Fruit fly (Drosophila melanogaster) whole organism, embryonic: ENCODE measurements around the gene Acp65Aa.
A peak's percentile ranks its signal among the peaks of the same experiment; 100 is the strongest.

Experiments used
- Ada2b ChIP-seq: fragments of 200-800 bp; sonication (Bioruptor generic); IDR thresholded peaks from 2 replicates; pipeline ENCODE4 v1.3.6; 2022; ENCODE audit warnings: missing biosample characterization, missing genetic modification characterization
- Aef1 ChIP-seq: fragments of 200-800 bp; sonication (Bioruptor generic); IDR thresholded peaks from 3 replicates; pipeline ENCODE4 v1.3.6; 2022; ENCODE audit warnings: missing biosample characterization, missing genetic modification characterization
- B-H1 ChIP-seq: fragments of 200-800 bp; sonication (Bioruptor generic); IDR thresholded peaks from 3 replicates; pipeline ENCODE4 v1.3.6; 2022; ENCODE audit warnings: missing biosample characterization, missing genetic modification characterization
- CG10543 ChIP-seq: fragments of 200-800 bp; sonication (Bioruptor generic); optimal IDR thresholded peaks from 3 replicates; lab custom pipeline; 2017; ENCODE audit warnings: missing biosample characterization, mild to moderate bottlenecking, missing genetic modification characterization, moderate library complexity
- CG11723 ChIP-seq: fragments of 200-800 bp; sonication (Bioruptor generic); optimal IDR thresholded peaks from 2 replicates; lab custom pipeline; 2017; ENCODE audit warnings: missing biosample characterization, mild to moderate bottlenecking, missing genetic modification characterization
- CG13894 ChIP-seq: fragments of 200-800 bp; sonication (Bioruptor generic); optimal IDR thresholded peaks from 3 replicates; lab custom pipeline; 2018; ENCODE audit warnings: missing biosample characterization, mild to moderate bottlenecking, missing genetic modification characterization, moderate library complexity
- CG16779 ChIP-seq: fragments of 200-800 bp; sonication (Bioruptor generic); IDR thresholded peaks from 2 replicates; pipeline ENCODE4 v1.3.6; 2022; ENCODE audit warnings: missing biosample characterization, missing genetic modification characterization
- CG17328 ChIP-seq: fragments of 200-800 bp; sonication (Bioruptor generic); IDR thresholded peaks from 2 replicates; pipeline ENCODE4 v1.3.6; 2022; ENCODE audit warnings: missing biosample characterization, missing genetic modification characterization
- CG17359 ChIP-seq: fragments of 200-800 bp; sonication (Bioruptor generic); optimal IDR thresholded peaks from 3 replicates; lab custom pipeline; 2018; ENCODE audit warnings: missing biosample characterization, mild to moderate bottlenecking, missing genetic modification characterization, moderate library complexity
- CG2129 ChIP-seq: fragments of 200-800 bp; sonication (Bioruptor generic); IDR thresholded peaks from 2 replicates; pipeline ENCODE4 v1.3.6; 2022; ENCODE audit warnings: missing biosample characterization, missing genetic modification characterization; ENCODE audit not compliant: partially characterized antibody
- CG30403 ChIP-seq: fragments of 200-800 bp; sonication (Bioruptor generic); optimal IDR thresholded peaks from 3 replicates; lab custom pipeline; 2016; ENCODE audit warnings: missing biosample characterization, missing genetic modification characterization
- CG3065 ChIP-seq: fragments of 200-800 bp; sonication (Bioruptor generic); optimal IDR thresholded peaks from 2 replicates; lab custom pipeline; 2016; ENCODE audit warnings: missing biosample characterization, missing genetic modification characterization
- CG7556 ChIP-seq: fragments of 200-800 bp; sonication (Bioruptor generic); optimal IDR thresholded peaks from 2 replicates; lab custom pipeline; 2017; ENCODE audit warnings: missing biosample characterization, mild to moderate bottlenecking, missing genetic modification characterization
- CG7928 ChIP-seq: fragments of 200-800 bp; sonication (Bioruptor generic); optimal IDR thresholded peaks from 2 replicates; lab custom pipeline; 2017; ENCODE audit warnings: missing biosample characterization, mild to moderate bottlenecking, missing genetic modification characterization
- CG8944 ChIP-seq: fragments of 200-800 bp; sonication (Bioruptor generic); optimal IDR thresholded peaks from 3 replicates; lab custom pipeline; 2016; ENCODE audit warnings: missing biosample characterization, missing genetic modification characterization
- Deaf1 ChIP-seq: fragments of 200-800 bp; optimal IDR thresholded peaks from 3 replicates; lab custom pipeline; 2019; ENCODE audit warnings: missing biosample characterization, mild to moderate bottlenecking, missing genetic modification characterization, moderate library complexity
- Dfd ChIP-seq, 2 experiments: fragments of >200 bp; optimal IDR thresholded peaks; 2 replicates each; lab custom pipeline; 2017; ENCODE audit warnings: missing biosample characterization in 2 of 2, missing genetic modification characterization in 2 of 2
- Elba2 ChIP-seq: fragments of 200-800 bp; sonication (Bioruptor generic); optimal IDR thresholded peaks from 3 replicates; lab custom pipeline; 2016; ENCODE audit warnings: missing biosample characterization, missing genetic modification characterization
- Gug ChIP-seq: fragments of 200-800 bp; sonication (Bioruptor generic); IDR thresholded peaks from 4 replicates; pipeline ENCODE4 v1.3.6; 2022; ENCODE audit warnings: missing biosample characterization, missing genetic modification characterization
- H2.0 ChIP-seq: fragments of 200-800 bp; sonication (Bioruptor generic); IDR thresholded peaks from 2 replicates; pipeline ENCODE4 v1.3.6; 2022; ENCODE audit warnings: missing biosample characterization, missing genetic modification characterization
- HmgZ ChIP-seq: fragments of 200-800 bp; sonication (Bioruptor generic); optimal IDR thresholded peaks from 2 replicates; lab custom pipeline; 2018; ENCODE audit warnings: missing biosample characterization, mild to moderate bottlenecking, missing genetic modification characterization
- Hr51 ChIP-seq, 2 experiments: fragments of 200-800 bp; sonication (Bioruptor generic); optimal IDR thresholded peaks; 2 replicates in 1 of 2; 3 replicates in 1 of 2; lab custom pipeline; 2016 to 2018; ENCODE audit warnings: missing biosample characterization in 2 of 2, missing genetic modification characterization in 2 of 2, mild to moderate bottlenecking in 1 of 2, moderate library complexity in 1 of 2
- Jarid2 ChIP-seq: fragments of 200-800 bp; sonication (Bioruptor generic); optimal IDR thresholded peaks from 3 replicates; lab custom pipeline; 2017; ENCODE audit warnings: mild to moderate bottlenecking, missing biosample characterization, missing genetic modification reagents, missing genetic modification characterization
- Max ChIP-seq: fragments of 200-800 bp; sonication (Bioruptor generic); optimal IDR thresholded peaks from 2 replicates; lab custom pipeline; 2016; ENCODE audit warnings: missing biosample characterization, mild to moderate bottlenecking, missing genetic modification characterization
- NFAT ChIP-seq: fragments of 200-800 bp; sonication (Bioruptor generic); IDR thresholded peaks from 2 replicates; pipeline ENCODE4 v1.3.6; 2022; ENCODE audit warnings: missing biosample characterization, missing genetic modification characterization
- Opbp ChIP-seq: fragments of 200-800 bp; sonication (Bioruptor generic); IDR thresholded peaks from 3 replicates; pipeline ENCODE4 v1.3.6; 2022; ENCODE audit warnings: missing biosample characterization, missing genetic modification characterization; ENCODE audit not compliant: partially characterized antibody
- PHDP ChIP-seq: fragments of 200-800 bp; sonication (Bioruptor generic); optimal IDR thresholded peaks from 3 replicates; lab custom pipeline; 2018; ENCODE audit warnings: missing biosample characterization, mild to moderate bottlenecking, missing genetic modification characterization, moderate library complexity
- Poxn ChIP-seq: fragments of 200-800 bp; sonication (Bioruptor generic); IDR thresholded peaks from 2 replicates; pipeline ENCODE4 v1.3.6; 2022; ENCODE audit warnings: missing biosample characterization, missing genetic modification characterization
- Rx ChIP-seq: fragments of 200-800 bp; sonication (Bioruptor generic); IDR thresholded peaks from 2 replicates; pipeline ENCODE4 v1.3.6; 2022; ENCODE audit warnings: missing biosample characterization, missing genetic modification characterization
- Ssrp ChIP-seq: fragments of 200-800 bp; sonication (Bioruptor generic); optimal IDR thresholded peaks from 2 replicates; lab custom pipeline; 2018; ENCODE audit warnings: missing biosample characterization, mild to moderate bottlenecking, missing genetic modification characterization, moderate library complexity
- Xrp1 ChIP-seq: fragments of 200-800 bp; sonication (Bioruptor generic); IDR thresholded peaks from 2 replicates; pipeline ENCODE4 v1.3.6; 2022; ENCODE audit warnings: missing biosample characterization, missing genetic modification characterization
- ato ChIP-seq: fragments of 200-800 bp; sonication (Bioruptor generic); IDR thresholded peaks from 2 replicates; pipeline ENCODE4 v1.3.6; 2022; ENCODE audit warnings: missing biosample characterization, missing genetic modification characterization; ENCODE audit not compliant: partially characterized antibody
- bbx ChIP-seq: fragments of 200-800 bp; sonication (Bioruptor generic); IDR thresholded peaks from 2 replicates; pipeline ENCODE4 v1.3.6; 2022; ENCODE audit warnings: missing biosample characterization, missing genetic modification characterization; ENCODE audit not compliant: partially characterized antibody
- ci ChIP-seq: fragments of 200-800 bp; sonication (Bioruptor generic); IDR thresholded peaks from 3 replicates; pipeline ENCODE4 v1.3.6; 2022; ENCODE audit warnings: missing biosample characterization, missing genetic modification characterization
- dati ChIP-seq: fragments of 200-800 bp; sonication (Bioruptor generic); IDR thresholded peaks from 2 replicates; pipeline ENCODE4 v1.3.6; 2022; ENCODE audit warnings: missing biosample characterization, missing genetic modification characterization
- dimm ChIP-seq: fragments of 200-800 bp; sonication (Bioruptor generic); IDR thresholded peaks from 2 replicates; pipeline ENCODE4 v1.3.6; 2022; ENCODE audit warnings: missing biosample characterization, missing genetic modification characterization
- dm ChIP-seq: fragments of 200-800 bp; sonication (Bioruptor generic); optimal IDR thresholded peaks from 3 replicates; lab custom pipeline; 2016; ENCODE audit warnings: missing biosample characterization, missing genetic modification characterization
- ems ChIP-seq: fragments of 200-800 bp; sonication (Bioruptor generic); optimal IDR thresholded peaks from 3 replicates; lab custom pipeline; 2016; ENCODE audit warnings: missing biosample characterization, missing genetic modification characterization
- eyg ChIP-seq: fragments of 200-800 bp; sonication (Bioruptor generic); optimal IDR thresholded peaks from 3 replicates; lab custom pipeline; 2016; ENCODE audit warnings: missing biosample characterization, missing genetic modification characterization
- fd3F ChIP-seq: fragments of 200-800 bp; sonication (Bioruptor generic); optimal IDR thresholded peaks from 2 replicates; lab custom pipeline; 2018; ENCODE audit warnings: missing biosample characterization, mild to moderate bottlenecking, missing genetic modification characterization, moderate library complexity
- kay ChIP-seq: fragments of 200-800 bp; sonication (Bioruptor generic); optimal IDR thresholded peaks from 2 replicates; lab custom pipeline; 2016; ENCODE audit warnings: missing biosample characterization, missing genetic modification characterization
- kni ChIP-seq: fragments of 200-800 bp; sonication (Bioruptor generic); optimal IDR thresholded peaks from 3 replicates; lab custom pipeline; 2017; ENCODE audit warnings: mild to moderate bottlenecking, missing biosample characterization, missing genetic modification reagents, missing genetic modification characterization
- lab ChIP-seq: fragments of 200-800 bp; sonication (Bioruptor generic); optimal IDR thresholded peaks from 3 replicates; lab custom pipeline; 2017; ENCODE audit warnings: missing biosample characterization, missing genetic modification characterization, mild to moderate bottlenecking, moderate library complexity, missing genetic modification reagents
- onecut ChIP-seq: fragments of 200-800 bp; sonication (Bioruptor generic); IDR thresholded peaks from 2 replicates; pipeline ENCODE4 v1.3.6; 2022; ENCODE audit warnings: missing biosample characterization, missing genetic modification characterization
- pfk ChIP-seq: fragments of 200-800 bp; sonication (Bioruptor generic); optimal IDR thresholded peaks from 2 replicates; lab custom pipeline; 2018; ENCODE audit warnings: missing biosample characterization, mild to moderate bottlenecking, missing genetic modification characterization, moderate library complexity
- psq ChIP-seq: fragments of 200-800 bp; sonication (Bioruptor generic); optimal IDR thresholded peaks from 2 replicates; lab custom pipeline; 2017; ENCODE audit warnings: missing biosample characterization, missing genetic modification characterization
- scrt ChIP-seq: fragments of 200-800 bp; sonication (Bioruptor generic); optimal IDR thresholded peaks from 2 replicates; lab custom pipeline; 2018; ENCODE audit warnings: missing biosample characterization, mild to moderate bottlenecking, missing genetic modification characterization, moderate library complexity
- sob ChIP-seq: fragments of 200-800 bp; sonication (Bioruptor generic); IDR thresholded peaks from 2 replicates; pipeline ENCODE4 v1.3.6; 2022; ENCODE audit warnings: missing biosample characterization, missing genetic modification characterization
- tx ChIP-seq: fragments of 200-800 bp; sonication (Bioruptor generic); optimal IDR thresholded peaks from 2 replicates; lab custom pipeline; 2016; ENCODE audit warnings: missing biosample characterization, missing genetic modification characterization
- unc-4 ChIP-seq: fragments of 200-800 bp; sonication (Bioruptor generic); IDR thresholded peaks from 2 replicates; pipeline ENCODE4 v1.3.6; 2022; ENCODE audit warnings: missing biosample characterization, missing genetic modification characterization; ENCODE audit not compliant: partially characterized antibody

The Acp65Aa gene

dm6 chr3L:6184884-6185438 is 32.4 kb upstream of the Acp65Aa start, which contains the start of the genes D19B and CG43293 (continued):
- TF ChIP-seq CG17328 (GFP tag; lab: Robert Waterston, UW) (peak; percentile 92), bbx (GFP tag; lab: Robert Waterston, UW) (peak; percentile 77), ci (GFP tag; lab: Robert Waterston, UW) (peak; percentile 97), ems (GFP tag; lab: Kevin White, UChicago) (peak; percentile 89), B-H1 (peak; percentile 89), CG8944 (GFP tag; lab: Kevin White, UChicago) (peak; percentile 88), Deaf1 (tag; lab: Kevin White, UChicago) (peak; percentile 62), lab (peak; percentile 93), CG2129 (0 out of 2 replicates have a peak, but pooled peaks have one; percentile 15), Hr51 (GFP tag; optimal IDR thresholded peaks at IDR 0.05; lab: Kevin White, UChicago) (peak; percentile 85 to 86), CG11723 (GFP tag; lab: Kevin White, UChicago) (peak; percentile 82), unc-4 (peak; percentile 57; the same call in 1 of the 2 replicates), CG16779 (GFP tag; lab: Robert Waterston, UW) (peak; percentile 89), eyg (GFP tag; lab: Kevin White, UChicago) (peak; percentile 78), CG17359 (tag; lab: Kevin White, UChicago) (peak; percentile 92), NFAT (peak; percentile 96), Elba2 (GFP tag; lab: Kevin White, UChicago) (peak; percentile 62), dm (peak; percentile 91), kni (GFP tag; lab: Kevin White, UChicago) (no peak), Gug (GFP tag; lab: Robert Waterston, UW) (peak; percentile 97), tx (peak; percentile 77), kay (GFP tag; lab: Kevin White, UChicago) (peak; percentile 85), dati (peak; percentile 57; the same call in 1 of the 2 replicates), Rx (GFP tag; lab: Robert Waterston, UW) (peak; percentile 84), Ssrp (tag; lab: Kevin White, UChicago) (peak; percentile 81), dimm (GFP tag; lab: Robert Waterston, UW) (peak; percentile 73), onecut (peak; percentile 91), pfk (GFP tag; lab: Kevin White, UChicago) (peak; percentile 31), CG30403 (GFP tag; lab: Kevin White, UChicago) (peak; percentile 92), scrt (GFP tag; lab: Kevin White, UChicago) (peak; percentile 73), Max (GFP tag; lab: Kevin White, UChicago) (peak; percentile 78), CG10543 (peak; percentile 78), Jarid2 (GFP tag; lab: Kevin White, UChicago) (peak; percentile 70), CG7928 (GFP tag; lab: Kevin White, UChicago) (peak; percentile 61), fd3F (GFP tag; lab: Kevin White, UChicago) (peak; percentile 81), Xrp1 (GFP tag; lab: Robert Waterston, UW) (peak; percentile 95), CG13894 (peak; percentile 84), psq (peak; percentile 81), CG7556 (GFP tag; lab: Kevin White, UChicago) (peak; percentile 81), Ada2b (GFP tag; lab: Robert Waterston, UW) (peak; percentile 90), PHDP (tag; lab: Kevin White, UChicago) (peak; percentile 88), CG3065 (GFP tag; lab: Kevin White, UChicago) (peak; percentile 90), Aef1 (GFP tag; lab: Robert Waterston, UW) (peak; percentile 88), Opbp (peak; percentile 77; the same call in 2 of the 3 replicates), sob (GFP tag; lab: Robert Waterston, UW) (peak; percentile 87), HmgZ (peak; percentile 92), ato (GFP tag; lab: Robert Waterston, UW) (peak; percentile 62), Poxn (GFP tag; lab: Robert Waterston, UW) (peak; percentile 73), Dfd (GFP tag; optimal IDR thresholded peaks at IDR 0.05; lab: Kevin White, UChicago) (no peak), H2.0 (GFP tag; lab: Robert Waterston, UW) (peak; percentile 93)
